Worm (Caenorhabditis elegans) whole organism, L4 larva: ENCODE data around the gene ZK682.7.
A peak's percentile ranks its signal among the peaks of the same experiment; 100 is the strongest.

Experiments used
- F26F4.8 ChIP-seq: fragments of 200-800 bp; sonication (Bioruptor generic); conservative IDR thresholded peaks from 2 replicates; pipeline ENCODE4 v1.3.6; 2022; ENCODE audit warnings: missing genetic modification characterization, missing compliant biosample characterization
- F37D6.2 ChIP-seq: sonication (generic microtip); optimal IDR thresholded peaks from 2 replicates; lab custom pipeline; 2016; ENCODE audit warnings: mild to moderate bottlenecking, missing genetic modification characterization, missing compliant biosample characterization
- F49E8.2 ChIP-seq: sonication (generic microtip); optimal IDR thresholded peaks from 2 replicates; lab custom pipeline; 2016; ENCODE audit warnings: missing compliant biosample characterization, mild to moderate bottlenecking, missing genetic modification characterization, borderline replicate concordance
- Y105C5A.15 ChIP-seq: fragments of 200-800 bp; sonication (Bioruptor generic); IDR thresholded peaks from 2 replicates; pipeline ENCODE4 v1.3.6; 2022; ENCODE audit warnings: missing genetic modification characterization, missing compliant biosample characterization
- Y48G9A.11 ChIP-seq: fragments of 200-800 bp; sonication (Bioruptor generic); IDR thresholded peaks from 2 replicates; pipeline ENCODE4 v1.3.6; 2022; ENCODE audit warnings: missing genetic modification reagents, missing genetic modification characterization, missing compliant biosample characterization
- Y5F2A.4 ChIP-seq: fragments of 200-800 bp; sonication (Bioruptor generic); optimal IDR thresholded peaks from 2 replicates; lab custom pipeline; 2018; ENCODE audit warnings: mild to moderate bottlenecking, missing genetic modification characterization, missing compliant biosample characterization
- aly-2 ChIP-seq: sonication (generic microtip); optimal IDR thresholded peaks from 2 replicates; lab custom pipeline; 2018; ENCODE audit warnings: missing biosample characterization, missing genetic modification characterization
- arid-1 ChIP-seq: fragments of 200-800 bp; sonication (Bioruptor generic); conservative IDR thresholded peaks from 2 replicates; pipeline ENCODE4 v1.3.6; 2022; ENCODE audit warnings: missing genetic modification reagents, missing genetic modification characterization, missing compliant biosample characterization
- ceh-20 ChIP-seq: fragments of 200-800 bp; sonication (Bioruptor generic); IDR thresholded peaks from 2 replicates; pipeline ENCODE4 v1.3.6; 2022; ENCODE audit warnings: missing genetic modification reagents, missing genetic modification characterization, missing compliant biosample characterization
- ceh-32 ChIP-seq: sonication (generic microtip); optimal IDR thresholded peaks from 2 replicates; lab custom pipeline; 2016; ENCODE audit warnings: mild to moderate bottlenecking, missing genetic modification characterization, missing compliant biosample characterization; ENCODE audit not compliant: poor library complexity
- ceh-44 ChIP-seq: fragments of 200-800 bp; sonication (Bioruptor generic); IDR thresholded peaks from 2 replicates; pipeline ENCODE4 v1.3.6; 2022; ENCODE audit warnings: missing genetic modification reagents, missing genetic modification characterization, missing compliant biosample characterization
- ces-1 ChIP-seq: fragments of 150-350 bp; sonication (generic microtip); optimal IDR thresholded peaks from 4 replicates; lab custom pipeline; 2014; ENCODE audit warnings: missing biosample characterization, missing genetic modification reagents, missing genetic modification characterization
- cey-2 ChIP-seq: sonication (generic microtip); optimal IDR thresholded peaks from 3 replicates; lab custom pipeline; 2017; ENCODE audit warnings: missing genetic modification characterization, mild to moderate bottlenecking, missing compliant biosample characterization, antibody characterized with exemption, borderline replicate concordance; ENCODE audit not compliant: insufficient read depth
- ctbp-1 ChIP-seq: fragments of 200-800 bp; sonication (Bioruptor generic); IDR thresholded peaks from 2 replicates; pipeline ENCODE4 v1.3.6; 2022; ENCODE audit warnings: missing genetic modification reagents, missing genetic modification characterization, missing compliant biosample characterization
- daf-12 ChIP-seq: fragments of 150-350 bp; optimal IDR thresholded peaks from 2 replicates; lab custom pipeline; 2014; ENCODE audit warnings: missing biosample characterization, missing genetic modification reagents, missing genetic modification characterization
- dmd-6 ChIP-seq: fragments of 200-800 bp; sonication (Bioruptor generic); IDR thresholded peaks from 2 replicates; pipeline ENCODE4 v1.3.6; 2022; ENCODE audit warnings: missing genetic modification reagents, missing genetic modification characterization, missing compliant biosample characterization
- dmd-8 ChIP-seq: fragments of 200-800 bp; sonication (Bioruptor generic); IDR thresholded peaks from 2 replicates; pipeline ENCODE4 v1.3.6; 2022; ENCODE audit warnings: missing genetic modification characterization, missing compliant biosample characterization
- dpl-1 ChIP-seq: fragments of 150-350 bp; optimal IDR thresholded peaks from 2 replicates; lab custom pipeline; 2014; ENCODE audit warnings: missing biosample characterization, missing genetic modification reagents, missing genetic modification characterization
- dve-1 ChIP-seq: sonication (generic microtip); optimal IDR thresholded peaks from 2 replicates; lab custom pipeline; 2017; ENCODE audit warnings: antibody characterized with exemption, mild to moderate bottlenecking, missing genetic modification characterization, missing compliant biosample characterization; ENCODE audit not compliant: insufficient read depth
- egl-27 ChIP-seq: sonication (generic microtip); optimal IDR thresholded peaks from 3 replicates; lab custom pipeline; 2017; ENCODE audit warnings: missing biosample characterization, missing genetic modification reagents, missing genetic modification characterization
- egl-43 ChIP-seq: fragments of 200-800 bp; sonication (Bioruptor generic); IDR thresholded peaks from 2 replicates; pipeline ENCODE4 v1.3.6; 2022; ENCODE audit warnings: missing genetic modification reagents, missing genetic modification characterization, missing compliant biosample characterization
- fos-1 ChIP-seq: fragments of 150-350 bp; optimal IDR thresholded peaks from 2 replicates; lab custom pipeline; 2014; ENCODE audit warnings: missing biosample characterization, missing genetic modification characterization
- hif-1 ChIP-seq, 2 experiments: sonication (generic microtip); optimal IDR thresholded peaks; 2 replicates each; lab custom pipeline; 2016 to 2017; ENCODE audit warnings: missing compliant biosample characterization in 2 of 2, missing genetic modification characterization in 2 of 2, missing genetic modification reagents in 2 of 2, missing genotype in 2 of 2, mild to moderate bottlenecking in 1 of 2
- hlh-11 ChIP-seq: fragments of 200-800 bp; sonication (Bioruptor generic); optimal IDR thresholded peaks from 2 replicates; lab custom pipeline; 2018; ENCODE audit warnings: mild to moderate bottlenecking, missing genetic modification characterization, missing compliant biosample characterization
- hlh-30 ChIP-seq: sonication (generic microtip); optimal IDR thresholded peaks from 2 replicates; lab custom pipeline; 2017; ENCODE audit warnings: antibody characterized with exemption, mild to moderate bottlenecking, missing genetic modification characterization, missing compliant biosample characterization; ENCODE audit not compliant: insufficient read depth
- jun-1 ChIP-seq: fragments of 150-350 bp; optimal IDR thresholded peaks from 2 replicates; lab custom pipeline; 2014; ENCODE audit warnings: missing biosample characterization, missing genetic modification reagents, missing genetic modification characterization
- lin-1 ChIP-seq: fragments of 200-800 bp; sonication (Bioruptor generic); IDR thresholded peaks from 2 replicates; pipeline ENCODE4 v1.3.6; 2022; ENCODE audit warnings: missing genetic modification reagents, missing genetic modification characterization, missing compliant biosample characterization
- lin-29 ChIP-seq: fragments of 200-800 bp; sonication (Bioruptor generic); IDR thresholded peaks from 2 replicates; pipeline ENCODE4 v1.3.6; 2022; ENCODE audit warnings: missing genetic modification reagents, missing genetic modification characterization, missing compliant biosample characterization
- lin-38 ChIP-seq: fragments of 200-800 bp; sonication (Bioruptor generic); IDR thresholded peaks from 2 replicates; pipeline ENCODE4 v1.3.6; 2022; ENCODE audit warnings: missing genetic modification reagents, missing genetic modification characterization, missing compliant biosample characterization
- lir-3 ChIP-seq: sonication (generic microtip); optimal IDR thresholded peaks from 2 replicates; lab custom pipeline; 2016; ENCODE audit warnings: mild to moderate bottlenecking, missing genetic modification characterization, missing compliant biosample characterization
- lsy-2 ChIP-seq, 2 experiments: fragments of 150-350 bp in 1 of 2; sonication (generic microtip) in 1 of 2; optimal IDR thresholded peaks; 2 replicates each; lab custom pipeline; 2014 to 2017; ENCODE audit warnings: missing biosample characterization in 2 of 2, missing genetic modification characterization in 2 of 2
- mdl-1 ChIP-seq, 2 experiments: fragments of 150-350 bp in 1 of 2; sonication (generic microtip) in 1 of 2; optimal IDR thresholded peaks; 2 replicates each; lab custom pipeline; 2014 to 2017; ENCODE audit warnings: missing biosample characterization in 2 of 2, missing genetic modification characterization in 2 of 2
- mdt-29 ChIP-seq: fragments of 200-800 bp; sonication (Bioruptor generic); IDR thresholded peaks from 2 replicates; pipeline ENCODE4 v1.3.6; 2022; ENCODE audit warnings: missing genetic modification reagents, missing genetic modification characterization, missing compliant biosample characterization
- mes-2 ChIP-seq: sonication (generic microtip); optimal IDR thresholded peaks from 2 replicates; lab custom pipeline; 2016; ENCODE audit warnings: missing genotype, mild to moderate bottlenecking, missing genetic modification characterization, missing compliant biosample characterization; ENCODE audit not compliant: poor library complexity, severe bottlenecking
- mxl-2 ChIP-seq: fragments of 200-800 bp; sonication (Bioruptor generic); conservative IDR thresholded peaks from 2 replicates; pipeline ENCODE4 v1.3.6; 2022; ENCODE audit warnings: missing genetic modification reagents, missing genetic modification characterization, missing compliant biosample characterization
- nhr-10 ChIP-seq: fragments of 150-350 bp; optimal IDR thresholded peaks from 2 replicates; lab custom pipeline; 2014; ENCODE audit warnings: missing biosample characterization, missing genetic modification characterization
- nhr-28 ChIP-seq: fragments of 150-350 bp; optimal IDR thresholded peaks from 2 replicates; lab custom pipeline; 2014; ENCODE audit warnings: missing biosample characterization, missing genetic modification characterization
- nhr-41 ChIP-seq: fragments of 200-800 bp; sonication (Bioruptor generic); IDR thresholded peaks from 2 replicates; pipeline ENCODE4 v1.3.6; 2022; ENCODE audit warnings: missing genetic modification reagents, missing genetic modification characterization, missing compliant biosample characterization
- nhr-42 ChIP-seq: fragments of 200-800 bp; sonication (Bioruptor generic); IDR thresholded peaks from 2 replicates; pipeline ENCODE4 v1.3.6; 2022; ENCODE audit warnings: missing genetic modification characterization, missing compliant biosample characterization
- nhr-48 ChIP-seq: sonication (generic microtip); optimal IDR thresholded peaks from 2 replicates; lab custom pipeline; 2016; ENCODE audit warnings: mild to moderate bottlenecking, missing genetic modification characterization, missing compliant biosample characterization
- nhr-76 ChIP-seq: fragments of 150-350 bp; optimal IDR thresholded peaks from 2 replicates; lab custom pipeline; 2014; ENCODE audit warnings: missing biosample characterization, missing genetic modification characterization
- php-3 ChIP-seq: fragments of 200-800 bp; sonication (Bioruptor generic); IDR thresholded peaks from 2 replicates; pipeline ENCODE4 v1.3.6; 2022; ENCODE audit warnings: missing genetic modification reagents, missing genetic modification characterization, missing compliant biosample characterization
- rbr-2 ChIP-seq: sonication (generic microtip); optimal IDR thresholded peaks from 2 replicates; lab custom pipeline; 2016; ENCODE audit warnings: missing genotype, missing genetic modification characterization, missing compliant biosample characterization
- skn-1 ChIP-seq: fragments of 150-350 bp; optimal IDR thresholded peaks from 2 replicates; lab custom pipeline; 2014; ENCODE audit warnings: missing biosample characterization, missing genetic modification characterization
- spr-1 ChIP-seq: sonication (generic microtip); optimal IDR thresholded peaks from 2 replicates; lab custom pipeline; 2016; ENCODE audit warnings: mild to moderate bottlenecking, missing genetic modification characterization, missing compliant biosample characterization
- spr-3 ChIP-seq: fragments of 200-800 bp; sonication (Bioruptor generic); optimal IDR thresholded peaks from 2 replicates; lab custom pipeline; 2018; ENCODE audit warnings: mild to moderate bottlenecking, missing genetic modification characterization, missing compliant biosample characterization
- tra-1 ChIP-seq: fragments of 200-800 bp; sonication (Bioruptor generic); IDR thresholded peaks from 2 replicates; pipeline ENCODE4 v1.3.6; 2022; ENCODE audit warnings: missing genetic modification reagents, missing genetic modification characterization, missing compliant biosample characterization
- unc-130 ChIP-seq: sonication (generic microtip); optimal IDR thresholded peaks from 2 replicates; lab custom pipeline; 2016; ENCODE audit warnings: missing genetic modification reagents, missing genetic modification characterization, missing compliant biosample characterization
- ztf-7 ChIP-seq: fragments of 150-350 bp; optimal IDR thresholded peaks from 2 replicates; lab custom pipeline; 2014; ENCODE audit warnings: missing biosample characterization, missing genetic modification characterization

Gene ZK682.7

DNA sequence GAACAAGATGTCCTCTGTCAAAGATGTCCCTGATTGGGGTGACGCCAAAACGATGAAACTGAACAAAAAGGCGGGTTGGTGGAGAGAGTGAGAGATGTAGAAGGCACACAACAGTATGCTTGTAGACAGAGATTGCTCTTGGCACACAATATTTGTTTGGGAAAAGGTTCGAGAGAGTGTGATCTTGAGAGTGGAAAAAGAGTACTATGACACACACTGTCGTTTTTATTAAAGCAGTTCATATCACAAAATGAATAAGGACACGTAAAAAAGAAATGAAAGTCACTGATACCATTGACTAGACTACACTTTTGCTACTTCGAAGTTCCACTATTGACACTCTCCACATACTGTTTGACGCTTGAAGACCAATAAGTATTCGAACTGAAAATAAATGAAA, 36.5 kb downstream of the ZK682.7 start (continued):
- TF ChIP-seq lin-29 (no peak), F26F4.8 (GFP tag; lab: Robert Waterston, UW) (no peak), hlh-30 (peak; percentile 10), mdl-1 (tag; optimal IDR thresholded peaks at IDR 0.05; lab: Kevin White, UChicago) (no peak), lin-1 (0 out of 2 replicates have a peak, but pooled peaks have one; percentile 27), F49E8.2 (tag; lab: Kevin White, UChicago) (no peak), hlh-11 (peak; percentile 82), dmd-6 (peak; percentile 81), skn-1 (tag; lab: Kevin White, UChicago) (no peak), aly-2 (no peak), lin-38 (no peak), lir-3 (tag; lab: Kevin White, UChicago) (no peak), mxl-2 (GFP tag; lab: Robert Waterston, UW) (no peak), nhr-10 (tag; lab: Kevin White, UChicago) (no peak), egl-27 (tag; lab: Kevin White, UChicago) (no peak), ceh-20 (GFP tag; lab: Robert Waterston, UW) (no peak), cey-2 (tag; lab: Kevin White, UChicago) (no peak), Y48G9A.11 (no peak), rbr-2 (tag; lab: Kevin White, UChicago) (no peak), mes-2 (no peak), spr-1 (no peak), nhr-76 (tag; lab: Kevin White, UChicago) (no peak), nhr-42 (no peak), mdt-29 (GFP tag; lab: Robert Waterston, UW) (no peak), fos-1 (tag; lab: Kevin White, UChicago) (no peak), ceh-44 (GFP tag; lab: Robert Waterston, UW) (no peak), egl-43 (GFP tag; lab: Robert Waterston, UW) (no peak), ceh-32 (no peak), ztf-7 (tag; lab: Kevin White, UChicago) (no peak)

DNA sequence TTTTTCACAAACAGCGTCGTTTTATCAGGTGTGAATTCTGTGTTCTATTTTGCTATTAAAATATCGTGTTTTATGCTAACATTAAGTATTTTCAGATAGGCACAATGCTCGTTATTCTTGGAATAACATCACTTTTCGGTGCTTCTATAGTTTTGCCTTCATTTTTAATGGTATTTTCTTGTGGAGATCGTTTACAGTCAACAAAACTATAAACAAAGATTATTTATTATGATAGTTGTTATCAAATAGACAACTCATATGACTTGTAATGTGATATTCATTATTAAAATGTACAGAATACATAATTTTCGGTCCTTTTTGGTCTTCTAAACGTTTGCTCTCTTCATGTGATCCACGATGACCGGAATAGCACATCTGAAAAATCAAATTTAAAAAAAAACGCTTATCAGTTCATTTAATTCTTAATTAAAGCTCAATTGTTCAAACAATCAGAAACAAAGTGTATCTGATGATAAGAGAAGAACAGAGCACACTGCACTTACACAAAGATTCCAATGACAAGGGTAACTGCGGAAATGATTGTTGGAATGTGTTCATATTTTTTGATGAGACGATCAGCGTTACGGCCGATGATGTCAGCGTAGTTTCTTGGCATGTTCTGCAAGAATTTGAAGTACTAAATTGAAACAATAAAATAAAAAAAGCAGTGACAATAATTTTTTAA, 37.8 kb downstream of the ZK682.7 start, which contains the start of gene F07C3.9:
F07C3.9 (minus strand) TSS at position 635 of the 685 bp plus-strand sequence.
- TF ChIP-seq tra-1 (GFP tag; lab: Robert Waterston, UW) (no peak), F26F4.8 (GFP tag; lab: Robert Waterston, UW) (no peak), lsy-2 (tag; optimal IDR thresholded peaks at IDR 0.05; lab: Kevin White, UChicago) (peak in 1 of 2 experiments; percentile 26), spr-3 (GFP tag; lab: Kevin White, UChicago) (no peak), daf-12 (tag; lab: Kevin White, UChicago) (no peak), dve-1 (peak; percentile 57), lir-3 (tag; lab: Kevin White, UChicago) (no peak), ctbp-1 (GFP tag; lab: Robert Waterston, UW) (no peak), php-3 (GFP tag; lab: Robert Waterston, UW) (peak; percentile 81), rbr-2 (tag; lab: Kevin White, UChicago) (no peak), F37D6.2 (tag; lab: Kevin White, UChicago) (no peak), Y48G9A.11 (no peak), nhr-41 (GFP tag; lab: Robert Waterston, UW) (no peak), dpl-1 (GFP tag; lab: Kevin White, UChicago) (no peak), mxl-2 (GFP tag; lab: Robert Waterston, UW) (no peak), Y5F2A.4 (GFP tag; lab: Kevin White, UChicago) (no peak), egl-43 (GFP tag; lab: Robert Waterston, UW) (no peak), nhr-48 (tag; lab: Kevin White, UChicago) (peak; percentile 41), nhr-28 (tag; lab: Kevin White, UChicago) (peak; percentile 52), Y105C5A.15 (no peak), dmd-6 (no peak; the same call in none of the 2 replicates), F49E8.2 (tag; lab: Kevin White, UChicago) (no peak), dmd-8 (GFP tag; lab: Robert Waterston, UW) (no peak), unc-130 (no peak), arid-1 (GFP tag; lab: Robert Waterston, UW) (no peak), jun-1 (tag; lab: Kevin White, UChicago) (no peak), ces-1 (GFP tag; lab: Kevin White, UChicago) (no peak), hif-1 (tag; optimal IDR thresholded peaks at IDR 0.05; lab: Kevin White, UChicago) (peak in 1 of 2 experiments; percentile 16), ztf-7 (tag; lab: Kevin White, UChicago) (peak; percentile 6)
